Worm (Caenorhabditis elegans): Measurements from ENCODE around the gene R08C7.4.

DNA sequence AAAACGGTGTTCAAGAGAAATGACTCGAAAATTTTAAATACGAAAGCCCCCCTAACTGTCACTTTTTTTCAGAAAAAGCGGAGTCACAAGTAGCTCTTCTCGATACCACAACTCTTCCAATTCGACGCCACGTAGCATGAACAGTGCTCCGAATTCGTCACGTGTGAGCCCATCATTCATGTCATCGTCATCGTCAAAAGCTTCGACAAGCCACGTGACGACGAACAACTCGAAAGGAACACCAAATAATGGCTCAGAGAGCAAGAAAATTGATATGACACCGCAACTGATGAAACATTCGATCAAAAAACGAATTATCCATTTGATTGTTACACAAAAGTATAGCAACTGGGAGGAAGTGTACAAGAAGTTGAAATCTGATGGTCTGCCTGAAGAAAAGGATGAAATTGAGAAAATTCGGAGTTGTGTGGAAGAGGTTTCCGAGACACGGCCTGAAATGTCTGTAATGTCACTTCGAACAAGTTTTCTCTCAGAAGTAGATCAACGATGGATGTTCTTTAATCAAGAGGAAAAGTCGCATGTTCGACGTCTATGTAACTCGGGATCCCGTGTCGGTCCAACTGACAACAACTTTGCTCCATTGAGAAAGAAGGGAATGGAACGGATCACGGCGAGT lies 23.4 kb upstream of the R08C7.4 start:
- TF ChIP-seq nhr-111 (GFP tag; optimal IDR thresholded peaks at IDR 0.05), result no peak
- no peak for TF ChIP-seq snpc-4 (tag; optimal IDR thresholded peaks at IDR 0.05)
- no peak for TF ChIP-seq unc-39 (tag; optimal IDR thresholded peaks at IDR 0.05)
- TF ChIP-seq ceh-32 (tag; optimal IDR thresholded peaks at IDR 0.05; ENCODE audit: poor library complexity), result no peak
- TF ChIP-seq daf-12 (tag; optimal IDR thresholded peaks at IDR 0.05), result no peak
- TF ChIP-seq cey-2 (tag; optimal IDR thresholded peaks at IDR 0.05; ENCODE audit: borderline replicate concordance, insufficient read depth), result no peak
- TF ChIP-seq lsy-2 (tag; optimal IDR thresholded peaks at IDR 0.05), result no peak
- no peak for TF ChIP-seq daf-8 (GFP tag; IDR thresholded peaks at IDR 0.05)
- no peak for TF ChIP-seq dmd-9 (GFP tag; IDR thresholded peaks at IDR 0.05)
- TF ChIP-seq nhr-28 (tag; optimal IDR thresholded peaks at IDR 0.05), result no peak
- TF ChIP-seq R02D3.7 (tag; optimal IDR thresholded peaks at IDR 0.05), result no peak
- TF ChIP-seq zip-11 (GFP tag; IDR thresholded peaks at IDR 0.05), result no peak

Measured in whole organism, L4 larva.